Worm (Caenorhabditis elegans) whole organism, L4 larva: ENCODE results near the gene nspe-7.
"Not testable (repeated sequence)": the region's sequence is repeated elsewhere in the genome, so short reads cannot be mapped to it uniquely, and the experiment has no call there.

Experiments used
- ama-1 ChIP-seq: fragments of 150-350 bp; optimal IDR thresholded peaks from 2 replicates; lab custom pipeline; 2014; ENCODE audit warnings: inconsistent platforms, mixed read lengths
- ceh-82 ChIP-seq: sonication (generic microtip); optimal IDR thresholded peaks from 2 replicates; lab custom pipeline; 2017; ENCODE audit warnings: missing biosample characterization, missing genetic modification characterization
- unc-62 ChIP-seq, 3 experiments: fragments of 150-350 bp in 1 of 3; sonication (generic microtip); optimal IDR thresholded peaks in 2 of 3; peaks in 1 of 3; 1 replicate in 1 of 3; 2 replicates in 2 of 3; lab custom pipeline; 2014 to 2017; ENCODE audit warnings: missing biosample characterization in 3 of 3, missing genetic modification characterization in 3 of 3, missing genetic modification reagents in 3 of 3, missing genotype in 1 of 3

- TF ChIP-seq ceh-82 (tag; lab: Kevin White, UChicago); ama-1 (lab: Kevin White, UChicago); unc-62 (GFP tag; optimal IDR thresholded peaks at IDR 0.05 in 1 of 2; lab: Kevin White, UChicago); unc-62 (tag; optimal IDR thresholded peaks at IDR 0.05; lab: Kevin White, UChicago): not testable (repeated sequence)
These were observed 24.2 kb downstream of the nspe-7 start for ce11 chrII:12651208-12651607.
